Worm (Caenorhabditis elegans): ENCODE measurements around the gene coh-4.

coh-4 gene

ce11 chrV:4131471-4131939 lies 43.9 kb downstream of the coh-4 start, which contains the start of gene nhr-57 (continued):
- no peak for TF ChIP-seq duxl-1 (tag; optimal IDR thresholded peaks at IDR 0.05; ENCODE audit: poor library complexity)
- TF ChIP-seq nhr-42 (GFP tag; IDR thresholded peaks at IDR 0.05): no peak
- TF ChIP-seq pha-4 (GFP tag; IDR thresholded peaks at IDR 0.05): peak; percentile 70; the same call in 1 of the 2 replicates
- peak; percentile 71 for TF ChIP-seq pha-4 (tag; optimal IDR thresholded peaks at IDR 0.05)
- peak; percentile 65 for TF ChIP-seq nhr-102 (tag; optimal IDR thresholded peaks at IDR 0.05)
- TF ChIP-seq nhr-77 (tag; optimal IDR thresholded peaks at IDR 0.05): peak; percentile 4
- no peak for TF ChIP-seq nhr-111 (GFP tag; optimal IDR thresholded peaks at IDR 0.05)
- TF ChIP-seq ceh-82 (tag; optimal IDR thresholded peaks at IDR 0.05): no peak
- TF ChIP-seq lsy-2 (tag; optimal IDR thresholded peaks at IDR 0.05): no peak
- no peak for TF ChIP-seq zip-11 (GFP tag; IDR thresholded peaks at IDR 0.05)
- no peak for TF ChIP-seq egl-43 (GFP tag; IDR thresholded peaks at IDR 0.05)
- TF ChIP-seq vab-7 (GFP tag; IDR thresholded peaks at IDR 0.05): no peak
- 0 out of 2 replicates have a peak, but pooled peaks have one; percentile 54 for TF ChIP-seq saeg-2 (GFP tag; IDR thresholded peaks at IDR 0.05)
- TF ChIP-seq dpl-1 (GFP tag; optimal IDR thresholded peaks at IDR 0.05): peak; percentile 4
- TF ChIP-seq nhr-11 (tag; optimal IDR thresholded peaks at IDR 0.05): peak; percentile 31
- TF ChIP-seq mdl-1 (tag; optimal IDR thresholded peaks at IDR 0.05): peak; percentile 24 to 77
- TF ChIP-seq ztf-7 (tag; optimal IDR thresholded peaks at IDR 0.05): peak; percentile 11
- no peak for TF ChIP-seq lin-38 (GFP tag; IDR thresholded peaks at IDR 0.05)

- TF ChIP-seq hlh-11 (tag; optimal IDR thresholded peaks at IDR 0.05): no peak
Observed at ce11 chrV:4129604-4130003, 45.8 kb downstream of the coh-4 start, which contains the start of gene phat-4. phat-4 (plus strand) TSS chrV:4129904.

ce11 chrV:4127435-4127834 lies 48.0 kb downstream of the coh-4 start, which contains the start of gene T05B4.13:
T05B4.13 (minus strand) TSS chrV:4127535.
- TF ChIP-seq lin-15B (tag; optimal IDR thresholded peaks at IDR 0.05) (no peak), zip-11 (GFP tag; IDR thresholded peaks at IDR 0.05) (no peak), ceh-32 (tag; optimal IDR thresholded peaks at IDR 0.05; ENCODE audit: poor library complexity) (no peak), lir-3 (tag; optimal IDR thresholded peaks at IDR 0.05) (no peak), mdt-29 (GFP tag; IDR thresholded peaks at IDR 0.05) (no peak), duxl-1 (tag; optimal IDR thresholded peaks at IDR 0.05; ENCODE audit: poor library complexity) (no peak), daf-16 (GFP tag; optimal IDR thresholded peaks at IDR 0.05) (no peak), daf-16 (tag; optimal IDR thresholded peaks at IDR 0.05) (no peak), T26A8.4 (GFP tag; IDR thresholded peaks at IDR 0.05) (no peak), hlh-11 (tag; optimal IDR thresholded peaks at IDR 0.05) (no peak), dve-1 (tag; optimal IDR thresholded peaks at IDR 0.05; ENCODE audit: insufficient read depth) (no peak), aly-2 (tag; optimal IDR thresholded peaks at IDR 0.05) (no peak), daf-19 (GFP tag; conservative IDR thresholded peaks at IDR 0.05) (no peak), unc-39 (tag; optimal IDR thresholded peaks at IDR 0.05) (no peak), sdz-12 (GFP tag; optimal IDR thresholded peaks at IDR 0.05) (no peak), ztf-7 (tag; optimal IDR thresholded peaks at IDR 0.05) (no peak), nhr-76 (tag; optimal IDR thresholded peaks at IDR 0.05) (no peak), snpc-4 (tag; optimal IDR thresholded peaks at IDR 0.05) (no peak)

ce11 chrV:4125552-4126084 lies 49.8 kb downstream of the coh-4 start, which contains the start of gene T05B4.12:
T05B4.12 (minus strand) TSS chrV:4126034.
- TF ChIP-seq zip-2 (tag; optimal IDR thresholded peaks at IDR 0.05) (no peak), set-16 (GFP tag; IDR thresholded peaks at IDR 0.05) (peak; percentile 68)

Data from whole organism, L4 larva.